Worm (Caenorhabditis elegans) whole organism, early embryonic: Measurements from ENCODE around the gene srx-67.

ENCODE experiments used
- B0310.2 ChIP-seq: sonication (generic microtip); optimal IDR thresholded peaks from 2 replicates; lab custom pipeline; 2016; ENCODE audit warnings: mild to moderate bottlenecking, missing genetic modification characterization, missing compliant biosample characterization
- F13C5.2 ChIP-seq: sonication (generic microtip); optimal IDR thresholded peaks from 2 replicates; lab custom pipeline; 2017; ENCODE audit warnings: mild to moderate bottlenecking, missing genetic modification characterization, inconsistent platforms, missing compliant biosample characterization
- ama-1 ChIP-seq: fragments of 150-350 bp; optimal IDR thresholded peaks from 2 replicates; lab custom pipeline; 2014
- ceh-36 ChIP-seq: sonication (generic microtip); optimal IDR thresholded peaks from 2 replicates; lab custom pipeline; 2016; ENCODE audit warnings: missing genetic modification characterization, inconsistent platforms, missing compliant biosample characterization
- ets-7 ChIP-seq: sonication (generic microtip); optimal IDR thresholded peaks from 2 replicates; lab custom pipeline; 2016; ENCODE audit warnings: missing genotype, missing genetic modification characterization, missing compliant biosample characterization
- flt-1 ChIP-seq: fragments of 200-800 bp; sonication (Bioruptor generic); IDR thresholded peaks from 2 replicates; pipeline ENCODE4 v1.3.6; 2022; ENCODE audit warnings: missing genetic modification characterization, missing compliant biosample characterization
- hmbx-1 ChIP-seq: sonication (generic microtip); optimal IDR thresholded peaks from 2 replicates; lab custom pipeline; 2016; ENCODE audit warnings: mild to moderate bottlenecking, missing genetic modification characterization, missing compliant biosample characterization
- pes-1 ChIP-seq: fragments of 200-800 bp; sonication (Bioruptor generic); IDR thresholded peaks from 2 replicates; pipeline ENCODE4 v1.3.6; 2022; ENCODE audit warnings: missing genetic modification reagents, missing genetic modification characterization, missing compliant biosample characterization
- sea-1 ChIP-seq: fragments of 200-800 bp; sonication (Bioruptor generic); conservative IDR thresholded peaks from 2 replicates; pipeline ENCODE4 v1.3.6; 2022; ENCODE audit warnings: missing genetic modification characterization, missing compliant biosample characterization
- tbx-11 ChIP-seq: fragments of 200-800 bp; sonication (Bioruptor generic); IDR thresholded peaks from 2 replicates; pipeline ENCODE4 v1.3.6; 2022; ENCODE audit warnings: missing genetic modification characterization, missing compliant biosample characterization
- tbx-37 ChIP-seq: fragments of 200-800 bp; sonication (Bioruptor generic); conservative IDR thresholded peaks from 2 replicates; pipeline ENCODE4 v1.3.6; 2022; ENCODE audit warnings: missing genetic modification reagents, missing genetic modification characterization, missing compliant biosample characterization
- tra-4 ChIP-seq: sonication (generic microtip); optimal IDR thresholded peaks from 2 replicates; lab custom pipeline; 2017; ENCODE audit warnings: missing genetic modification characterization, missing compliant biosample characterization

- TF ChIP-seq pes-1 (GFP tag; lab: Robert Waterston, UW) (no peak), ama-1 (lab: Kevin White, UChicago) (no peak), ets-7 (no peak), hmbx-1 (no peak), ceh-36 (tag; lab: Kevin White, UChicago) (no peak), flt-1 (GFP tag; lab: Robert Waterston, UW) (no peak), tbx-11 (no peak), F13C5.2 (tag; lab: Kevin White, UChicago) (no peak), sea-1 (GFP tag; lab: Robert Waterston, UW) (no peak), B0310.2 (no peak), tra-4 (tag; lab: Kevin White, UChicago) (no peak), tbx-37 (no peak)
Observed at ce11 chrV:3884550-3884949, 32.0 kb upstream of the srx-67 start.
